Worm (Caenorhabditis elegans) whole organism, L3 larva: ENCODE data around the gene C46G7.5.

Source experiments
- R02D3.7 ChIP-seq: fragments of 150-350 bp; optimal IDR thresholded peaks from 2 replicates; lab custom pipeline; 2014; ENCODE audit warnings: missing biosample characterization, missing genetic modification characterization
- ceh-28 ChIP-seq: fragments of 150-350 bp; optimal IDR thresholded peaks from 2 replicates; lab custom pipeline; 2014; ENCODE audit warnings: missing biosample characterization, missing genetic modification reagents, missing genetic modification characterization
- elt-2 ChIP-seq: sonication (generic microtip); optimal IDR thresholded peaks from 2 replicates; lab custom pipeline; 2016; ENCODE audit warnings: missing genetic modification reagents, mild to moderate bottlenecking, missing genetic modification characterization, missing compliant biosample characterization
- mdl-1 ChIP-seq: fragments of 150-350 bp; optimal IDR thresholded peaks from 2 replicates; lab custom pipeline; 2014; ENCODE audit warnings: missing biosample characterization, missing genetic modification characterization
- nfya-1 ChIP-seq: sonication (generic microtip); optimal IDR thresholded peaks from 2 replicates; lab custom pipeline; 2017; ENCODE audit warnings: missing genetic modification characterization, mild to moderate bottlenecking, missing compliant biosample characterization, antibody characterized with exemption, moderate library complexity; ENCODE audit not compliant: insufficient read depth
- pha-4 ChIP-seq: fragments of 150-350 bp; optimal IDR thresholded peaks from 2 replicates; lab custom pipeline; 2014; ENCODE audit warnings: missing biosample characterization, missing genetic modification reagents, missing genetic modification characterization
- sea-2 ChIP-seq: fragments of 150-350 bp; sonication (generic microtip); optimal IDR thresholded peaks from 4 replicates; lab custom pipeline; 2014; ENCODE audit warnings: missing biosample characterization, missing genetic modification reagents, missing genetic modification characterization
- snpc-4 ChIP-seq: fragments of 150-350 bp; optimal IDR thresholded peaks from 2 replicates; lab custom pipeline; 2014; ENCODE audit warnings: missing biosample characterization, missing genetic modification characterization
- unc-39 ChIP-seq: sonication (generic microtip); optimal IDR thresholded peaks from 4 replicates; lab custom pipeline; 2017; ENCODE audit warnings: missing biosample characterization, missing genetic modification characterization
- unc-62 ChIP-seq: fragments of 150-350 bp; sonication (generic microtip); optimal IDR thresholded peaks from 4 replicates; lab custom pipeline; 2014; ENCODE audit warnings: missing biosample characterization, missing genetic modification reagents, missing genetic modification characterization
- zag-1 ChIP-seq: fragments of 150-350 bp; optimal IDR thresholded peaks from 2 replicates; lab custom pipeline; 2014; ENCODE audit warnings: missing biosample characterization, missing genetic modification characterization

DNA sequence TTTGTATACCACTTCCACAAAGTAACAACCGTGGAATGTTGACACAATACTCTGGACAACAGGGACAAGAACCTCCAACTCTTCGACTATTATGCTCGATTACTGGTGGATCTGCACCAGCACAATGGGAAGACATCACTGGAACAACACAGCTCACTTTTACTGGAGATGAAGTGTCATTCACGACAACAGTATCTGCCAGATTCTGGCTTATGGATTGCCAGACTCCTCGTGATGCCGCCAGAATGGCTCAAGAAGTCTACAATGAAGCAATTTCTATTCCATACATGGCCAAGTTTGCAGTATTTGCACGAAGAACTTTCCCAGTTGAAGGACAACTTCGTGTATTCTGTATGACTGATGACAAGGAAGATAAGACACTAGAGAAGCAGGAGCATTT lies 28.3 kb downstream of the C46G7.5 start:
- TF ChIP-seq R02D3.7 (no peak), snpc-4 (tag; lab: Kevin White, UChicago) (no peak), sea-2 (GFP tag; lab: Kevin White, UChicago) (no peak), ceh-28 (tag; lab: Kevin White, UChicago) (no peak), elt-2 (tag; lab: Kevin White, UChicago) (no peak), unc-39 (tag; lab: Kevin White, UChicago) (no peak), mdl-1 (tag; lab: Kevin White, UChicago) (no peak), pha-4 (tag; lab: Kevin White, UChicago) (no peak), unc-62 (GFP tag; lab: Kevin White, UChicago) (no peak), nfya-1 (no peak), zag-1 (no peak)
